Worm (Caenorhabditis elegans) whole organism, L3 larva: ENCODE data around the gene fnip-2.

Experiments
- R02D3.7 ChIP-seq: fragments of 150-350 bp; optimal IDR thresholded peaks from 2 replicates; lab custom pipeline; 2014; ENCODE audit warnings: missing biosample characterization, missing genetic modification characterization
- ZK546.5 ChIP-seq: sonication (generic microtip); optimal IDR thresholded peaks from 2 replicates; lab custom pipeline; 2017; ENCODE audit warnings: missing biosample characterization, missing genetic modification characterization
- aly-2 ChIP-seq: fragments of 150-350 bp; optimal IDR thresholded peaks from 2 replicates; lab custom pipeline; 2014; ENCODE audit warnings: missing biosample characterization, missing genetic modification characterization
- ama-1 ChIP-seq: fragments of 150-350 bp; optimal IDR thresholded peaks from 2 replicates; lab custom pipeline; 2018
- ceh-16 ChIP-seq: sonication (generic microtip); optimal IDR thresholded peaks from 2 replicates; lab custom pipeline; 2017; ENCODE audit warnings: missing biosample characterization, missing genetic modification characterization
- ceh-28 ChIP-seq: fragments of 150-350 bp; optimal IDR thresholded peaks from 2 replicates; lab custom pipeline; 2014; ENCODE audit warnings: missing biosample characterization, missing genetic modification reagents, missing genetic modification characterization
- ceh-82 ChIP-seq: fragments of 150-350 bp; optimal IDR thresholded peaks from 2 replicates; lab custom pipeline; 2014; ENCODE audit warnings: missing biosample characterization, missing genetic modification characterization
- ceh-9 ChIP-seq: sonication (generic microtip); optimal IDR thresholded peaks from 2 replicates; lab custom pipeline; 2018; ENCODE audit warnings: missing biosample characterization, missing genetic modification characterization
- daf-12 ChIP-seq: fragments of 150-350 bp; optimal IDR thresholded peaks from 2 replicates; lab custom pipeline; 2014; ENCODE audit warnings: missing biosample characterization, missing genetic modification reagents, missing genetic modification characterization
- egl-27 ChIP-seq: sonication (generic microtip); optimal IDR thresholded peaks from 4 replicates; lab custom pipeline; 2017; ENCODE audit warnings: missing biosample characterization, missing genetic modification reagents, missing genetic modification characterization
- egl-5 ChIP-seq: fragments of 150-350 bp; optimal IDR thresholded peaks from 2 replicates; lab custom pipeline; 2017; ENCODE audit warnings: missing biosample characterization, missing genetic modification reagents, missing genetic modification characterization, inconsistent platforms
- elt-1 ChIP-seq: fragments of 150-350 bp; optimal IDR thresholded peaks from 2 replicates; lab custom pipeline; 2014; ENCODE audit warnings: missing biosample characterization, missing genetic modification characterization
- elt-2 ChIP-seq: sonication (generic microtip); optimal IDR thresholded peaks from 2 replicates; lab custom pipeline; 2016; ENCODE audit warnings: missing genetic modification reagents, mild to moderate bottlenecking, missing genetic modification characterization, missing compliant biosample characterization
- elt-3 ChIP-seq, 3 experiments: fragments of 150-350 bp in 1 of 3; sonication (generic microtip) in 2 of 3; optimal IDR thresholded peaks; 2 replicates in 2 of 3; 4 replicates in 1 of 3; lab custom pipeline; 2014 to 2017; ENCODE audit warnings: missing biosample characterization in 3 of 3, missing genetic modification characterization in 3 of 3
- eor-1 ChIP-seq, 2 experiments: fragments of 150-350 bp; optimal IDR thresholded peaks; 2 replicates each; lab custom pipeline; 2014 to 2018; ENCODE audit warnings: missing biosample characterization in 2 of 2, missing genetic modification characterization in 2 of 2
- fkh-10 ChIP-seq: sonication (generic microtip); optimal IDR thresholded peaks from 2 replicates; lab custom pipeline; 2017; ENCODE audit warnings: missing biosample characterization, missing genetic modification reagents, missing genetic modification characterization
- fkh-2 ChIP-seq: fragments of 150-350 bp; optimal IDR thresholded peaks from 2 replicates; lab custom pipeline; 2014; ENCODE audit warnings: missing biosample characterization, missing genetic modification reagents, missing genetic modification characterization
- fos-1 ChIP-seq: fragments of 150-350 bp; optimal IDR thresholded peaks from 2 replicates; lab custom pipeline; 2014; ENCODE audit warnings: missing biosample characterization, missing genetic modification characterization
- hmg-11 ChIP-seq: sonication (generic microtip); optimal IDR thresholded peaks from 2 replicates; lab custom pipeline; 2016; ENCODE audit warnings: missing genetic modification characterization, missing compliant biosample characterization
- jun-1 ChIP-seq: fragments of 150-350 bp; optimal IDR thresholded peaks from 2 replicates; lab custom pipeline; 2014; ENCODE audit warnings: missing biosample characterization, missing genetic modification reagents, missing genetic modification characterization
- lin-15B ChIP-seq: fragments of 150-350 bp; optimal IDR thresholded peaks from 2 replicates; lab custom pipeline; 2014; ENCODE audit warnings: missing biosample characterization, missing genetic modification characterization
- lin-39 ChIP-seq: fragments of 150-350 bp; optimal IDR thresholded peaks from 2 replicates; lab custom pipeline; 2018; ENCODE audit warnings: missing biosample characterization, missing genetic modification reagents, missing genetic modification characterization
- lsy-12 ChIP-seq: sonication (generic microtip); optimal IDR thresholded peaks from 2 replicates; lab custom pipeline; 2016; ENCODE audit warnings: mild to moderate bottlenecking, missing genetic modification characterization, missing compliant biosample characterization
- mdl-1 ChIP-seq: fragments of 150-350 bp; optimal IDR thresholded peaks from 2 replicates; lab custom pipeline; 2014; ENCODE audit warnings: missing biosample characterization, missing genetic modification characterization
- mml-1 ChIP-seq: fragments of 150-350 bp; sonication (generic microtip); optimal IDR thresholded peaks from 3 replicates; lab custom pipeline; 2014; ENCODE audit warnings: missing biosample characterization, missing genetic modification characterization
- nfya-1 ChIP-seq: sonication (generic microtip); optimal IDR thresholded peaks from 2 replicates; lab custom pipeline; 2017; ENCODE audit warnings: missing genetic modification characterization, mild to moderate bottlenecking, missing compliant biosample characterization, antibody characterized with exemption, moderate library complexity; ENCODE audit not compliant: insufficient read depth
- nhr-11 ChIP-seq: fragments of 150-350 bp; optimal IDR thresholded peaks from 2 replicates; lab custom pipeline; 2014; ENCODE audit warnings: missing biosample characterization, missing genetic modification characterization
- nhr-12 ChIP-seq: fragments of 150-350 bp; optimal IDR thresholded peaks from 2 replicates; lab custom pipeline; 2014; ENCODE audit warnings: missing biosample characterization, missing genetic modification characterization
- nhr-25 ChIP-seq: sonication (generic microtip); optimal IDR thresholded peaks from 2 replicates; lab custom pipeline; 2017; ENCODE audit warnings: missing biosample characterization, missing genetic modification characterization
- nhr-28 ChIP-seq: fragments of 150-350 bp; optimal IDR thresholded peaks from 2 replicates; lab custom pipeline; 2014; ENCODE audit warnings: missing biosample characterization, missing genetic modification characterization
- nhr-43 ChIP-seq: sonication (generic microtip); optimal IDR thresholded peaks from 2 replicates; lab custom pipeline; 2016; ENCODE audit warnings: mild to moderate bottlenecking, missing genetic modification characterization, missing compliant biosample characterization; ENCODE audit not compliant: poor library complexity, severe bottlenecking
- nhr-67 ChIP-seq: fragments of 150-350 bp; optimal IDR thresholded peaks from 2 replicates; lab custom pipeline; 2014; ENCODE audit warnings: missing biosample characterization, missing genetic modification characterization
- nhr-76 ChIP-seq: fragments of 150-350 bp; sonication (generic microtip); optimal IDR thresholded peaks from 5 replicates; lab custom pipeline; 2014; ENCODE audit warnings: missing biosample characterization, missing genetic modification characterization
- nhr-77 ChIP-seq: fragments of 150-350 bp; optimal IDR thresholded peaks from 2 replicates; lab custom pipeline; 2014; ENCODE audit warnings: missing biosample characterization, missing genetic modification characterization
- pha-4 ChIP-seq: fragments of 150-350 bp; optimal IDR thresholded peaks from 2 replicates; lab custom pipeline; 2014; ENCODE audit warnings: missing biosample characterization, missing genetic modification reagents, missing genetic modification characterization
- pqm-1 ChIP-seq: fragments of 150-350 bp; optimal IDR thresholded peaks from 2 replicates; lab custom pipeline; 2017; ENCODE audit warnings: missing biosample characterization, missing genetic modification characterization, inconsistent platforms
- sea-2 ChIP-seq: fragments of 150-350 bp; sonication (generic microtip); optimal IDR thresholded peaks from 4 replicates; lab custom pipeline; 2014; ENCODE audit warnings: missing biosample characterization, missing genetic modification reagents, missing genetic modification characterization
- skn-1 ChIP-seq: fragments of 150-350 bp; optimal IDR thresholded peaks from 2 replicates; lab custom pipeline; 2014; ENCODE audit warnings: missing biosample characterization, missing genetic modification characterization
- snpc-4 ChIP-seq: fragments of 150-350 bp; optimal IDR thresholded peaks from 2 replicates; lab custom pipeline; 2014; ENCODE audit warnings: missing biosample characterization, missing genetic modification characterization
- tbx-2 ChIP-seq: sonication (generic microtip); optimal IDR thresholded peaks from 2 replicates; lab custom pipeline; 2016; ENCODE audit warnings: mild to moderate bottlenecking, missing genetic modification characterization, missing compliant biosample characterization
- unc-39 ChIP-seq: sonication (generic microtip); optimal IDR thresholded peaks from 4 replicates; lab custom pipeline; 2017; ENCODE audit warnings: missing biosample characterization, missing genetic modification characterization
- unc-62 ChIP-seq: fragments of 150-350 bp; sonication (generic microtip); optimal IDR thresholded peaks from 4 replicates; lab custom pipeline; 2014; ENCODE audit warnings: missing biosample characterization, missing genetic modification reagents, missing genetic modification characterization
- zag-1 ChIP-seq: fragments of 150-350 bp; optimal IDR thresholded peaks from 2 replicates; lab custom pipeline; 2014; ENCODE audit warnings: missing biosample characterization, missing genetic modification characterization
- ztf-11 ChIP-seq: fragments of 150-350 bp; optimal IDR thresholded peaks from 2 replicates; lab custom pipeline; 2014; ENCODE audit warnings: missing biosample characterization, missing genetic modification characterization
- ztf-4 ChIP-seq: fragments of 150-350 bp; optimal IDR thresholded peaks from 2 replicates; lab custom pipeline; 2014; ENCODE audit warnings: missing biosample characterization, missing genetic modification characterization

Gene fnip-2

DNA sequence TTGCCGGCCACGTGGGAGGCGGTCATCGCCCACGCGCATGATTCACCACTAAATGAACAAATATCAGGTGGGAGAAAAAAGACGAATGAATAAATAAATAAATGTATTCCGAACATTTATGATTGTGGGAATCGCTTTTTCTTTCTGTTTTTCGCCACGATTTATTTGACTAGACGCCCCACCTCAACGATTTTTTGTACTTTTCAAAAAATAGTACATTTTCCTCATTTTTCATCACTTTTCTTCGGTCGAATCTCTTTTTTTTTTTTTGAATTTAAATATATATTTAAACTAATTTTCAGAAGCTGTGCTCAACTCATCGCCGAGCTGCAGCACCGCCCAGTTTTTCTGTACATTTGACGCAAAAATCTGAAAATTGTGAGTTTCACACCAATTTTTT lies at the start of gene fnip-2:
TSS of gene fnip-2 (plus strand) at position 301 of the 400 bp plus-strand sequence.
- TF ChIP-seq nhr-25 (tag; lab: Kevin White, UChicago) (no peak), nhr-28 (tag; lab: Kevin White, UChicago) (no peak)
- TF ChIP-seq, all 47 proteins: peak for 0

DNA sequence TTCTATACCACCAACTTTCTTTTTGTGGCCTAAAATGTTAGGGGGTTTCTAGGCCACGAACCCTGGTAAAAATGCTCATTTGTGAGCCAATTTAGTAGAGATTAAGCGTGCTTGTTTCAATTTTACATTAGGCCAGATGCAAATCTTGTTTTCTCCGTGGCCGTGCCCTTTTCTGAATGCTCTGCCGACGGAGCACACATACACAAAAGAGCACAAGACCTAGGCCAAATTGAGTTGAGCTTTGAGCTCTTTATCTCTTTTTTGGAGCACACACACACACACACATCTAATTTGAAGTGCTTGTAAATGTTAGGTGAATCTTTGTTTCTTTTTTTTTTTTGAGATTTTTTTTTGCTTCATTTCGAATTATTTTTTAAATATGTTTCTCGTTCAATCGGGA lies 49.7 kb upstream of the fnip-2 start:
- no peak for TF ChIP-seq elt-3 (tag; optimal IDR thresholded peaks at IDR 0.05; lab: Kevin White, UChicago)
- TF ChIP-seq fkh-10 (GFP tag; lab: Kevin White, UChicago): peak; percentile 35

DNA sequence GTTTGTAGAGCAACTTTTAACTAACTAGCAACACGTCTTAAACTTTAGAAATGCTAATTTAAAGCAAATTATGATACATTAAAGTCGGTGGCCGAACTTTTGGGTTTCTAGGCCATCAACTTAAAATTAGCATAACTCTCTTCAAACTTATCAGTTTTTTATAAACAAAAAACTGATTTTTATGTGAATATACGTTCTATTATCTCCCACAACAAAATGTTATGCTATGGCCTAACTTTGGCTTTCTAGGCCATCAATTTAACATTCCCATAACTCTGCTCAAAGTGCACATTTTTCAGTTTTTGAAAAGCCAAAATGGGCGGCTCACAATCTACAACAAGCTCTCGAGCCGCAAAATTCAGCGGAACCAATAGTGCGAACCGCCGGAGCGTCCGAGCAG lies 47.3 kb upstream of the fnip-2 start, which contains the start of gene C54E4.1:
TSS of gene C54E4.1 (plus strand) at position 301 of the 400 bp plus-strand sequence.
- TF ChIP-seq ztf-4 (tag; lab: Kevin White, UChicago) (no peak), ztf-11 (tag; lab: Kevin White, UChicago) (no peak), snpc-4 (tag; lab: Kevin White, UChicago) (no peak), elt-3 (tag; optimal IDR thresholded peaks at IDR 0.05; lab: Kevin White, UChicago) (no peak), mdl-1 (tag; lab: Kevin White, UChicago) (no peak), lsy-12 (no peak), lin-39 (no peak), ceh-82 (no peak), fkh-10 (GFP tag; lab: Kevin White, UChicago) (no peak), nhr-43 (tag; lab: Kevin White, UChicago) (no peak), ceh-16 (no peak), unc-39 (no peak), nhr-76 (no peak), egl-5 (tag; lab: Kevin White, UChicago) (no peak), elt-1 (tag; lab: Kevin White, UChicago) (no peak), ZK546.5 (no peak), skn-1 (tag; lab: Kevin White, UChicago) (no peak), hmg-11 (no peak)

DNA sequence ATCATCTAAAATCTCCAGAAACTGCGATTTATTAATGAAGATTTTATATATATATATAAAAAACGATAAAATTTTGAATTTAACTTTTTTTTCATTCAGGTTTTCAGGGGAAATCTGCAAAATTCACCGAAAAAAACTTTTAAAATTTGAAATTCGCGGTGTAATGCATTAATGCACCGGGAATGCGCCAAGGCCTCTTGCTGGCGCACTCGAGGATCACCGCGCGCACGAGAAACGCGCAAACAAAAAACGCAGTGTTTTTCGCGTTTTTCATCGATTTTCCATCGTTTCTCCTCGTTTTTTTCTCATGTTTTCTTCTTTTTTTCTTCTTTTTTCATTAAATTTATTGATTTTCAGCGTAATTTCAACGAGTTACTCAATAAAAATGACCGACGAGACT lies 45.1 kb upstream of the fnip-2 start, which contains the start of gene hrpu-2:
TSS of gene hrpu-2 (plus strand) at position 352 of the 400 bp plus-strand sequence.
- TF ChIP-seq nhr-25 (tag; lab: Kevin White, UChicago): peak; percentile 68
- TF ChIP-seq pqm-1: no peak
- TF ChIP-seq snpc-4 (tag; lab: Kevin White, UChicago): peak; percentile 68
- peak; percentile 24 for TF ChIP-seq ama-1 (lab: Kevin White, UChicago)
- TF ChIP-seq jun-1: peak; percentile 81
- peak; percentile 16 for TF ChIP-seq egl-27
- no peak for TF ChIP-seq nhr-67 (tag; lab: Kevin White, UChicago)
- TF ChIP-seq eor-1 (tag; optimal IDR thresholded peaks at IDR 0.05; lab: Kevin White, UChicago): no peak
- TF ChIP-seq nhr-77 (tag; lab: Kevin White, UChicago): no peak
- no peak for TF ChIP-seq ztf-11 (tag; lab: Kevin White, UChicago)
- TF ChIP-seq elt-2 (tag; lab: Kevin White, UChicago): peak; percentile 36
- TF ChIP-seq ztf-4 (tag; lab: Kevin White, UChicago): no peak
- peak; percentile 79 for TF ChIP-seq tbx-2 (tag; lab: Kevin White, UChicago)
- no peak for TF ChIP-seq nhr-76
- TF ChIP-seq hmg-11: peak; percentile 9
- TF ChIP-seq unc-62 (GFP tag; lab: Kevin White, UChicago): no peak
- no peak for TF ChIP-seq nhr-28 (tag; lab: Kevin White, UChicago)
- TF ChIP-seq pha-4 (tag; lab: Kevin White, UChicago): peak; percentile 78
- no peak for TF ChIP-seq aly-2 (tag; lab: Kevin White, UChicago)
- no peak for TF ChIP-seq fos-1
- TF ChIP-seq lin-15B: peak; percentile 89
- no peak for TF ChIP-seq nhr-12
- no peak for TF ChIP-seq fkh-2 (tag; lab: Kevin White, UChicago)
- peak; percentile 77 for TF ChIP-seq nhr-43 (tag; lab: Kevin White, UChicago)
- TF ChIP-seq nhr-11: peak; percentile 15
- peak; percentile 78 for TF ChIP-seq fkh-10 (GFP tag; lab: Kevin White, UChicago)
- TF ChIP-seq egl-5 (tag; lab: Kevin White, UChicago): no peak
- no peak for TF ChIP-seq mdl-1 (tag; lab: Kevin White, UChicago)
- TF ChIP-seq sea-2 (GFP tag; lab: Kevin White, UChicago): no peak
- peak; percentile 81 for TF ChIP-seq skn-1 (tag; lab: Kevin White, UChicago)
- TF ChIP-seq mml-1 (tag; lab: Kevin White, UChicago): no peak
- peak; percentile 85 for TF ChIP-seq lin-39
- no peak for TF ChIP-seq ZK546.5
- TF ChIP-seq ceh-16: no peak
- peak; percentile 76 for TF ChIP-seq lsy-12
- TF ChIP-seq ceh-82: peak; percentile 77
- no peak for TF ChIP-seq daf-12 (tag; lab: Kevin White, UChicago)
- peak; percentile 84 for TF ChIP-seq nfya-1 (tag; lab: Kevin White, UChicago)
- no peak for TF ChIP-seq elt-1 (tag; lab: Kevin White, UChicago)
- peak; percentile 79 for TF ChIP-seq ceh-28 (tag; lab: Kevin White, UChicago)
- peak; percentile 65 for TF ChIP-seq R02D3.7 (tag; lab: Kevin White, UChicago)
- no peak for TF ChIP-seq ceh-9 (tag; lab: Kevin White, UChicago)
- no peak for TF ChIP-seq elt-3 (tag; optimal IDR thresholded peaks at IDR 0.05; lab: Kevin White, UChicago)
- peak; percentile 2 for TF ChIP-seq zag-1 (tag; lab: Kevin White, UChicago)
- TF ChIP-seq unc-39: no peak
